Worm (Caenorhabditis elegans) whole organism, L4 larva: ENCODE measurements around the gene fkb-4.

Source experiments
- D1046.2 ChIP-seq: fragments of 200-800 bp; sonication (Bioruptor generic); IDR thresholded peaks from 2 replicates; pipeline ENCODE4 v1.3.6; 2022; ENCODE audit warnings: missing genetic modification characterization, missing compliant biosample characterization
- F26F4.8 ChIP-seq: fragments of 200-800 bp; sonication (Bioruptor generic); conservative IDR thresholded peaks from 2 replicates; pipeline ENCODE4 v1.3.6; 2022; ENCODE audit warnings: missing genetic modification characterization, missing compliant biosample characterization
- F44E2.7 ChIP-seq: fragments of 200-800 bp; sonication (Bioruptor generic); IDR thresholded peaks from 2 replicates; pipeline ENCODE4 v2.1.2; 2022; ENCODE audit warnings: missing genetic modification characterization, missing compliant biosample characterization
- F49E8.2 ChIP-seq: sonication (generic microtip); optimal IDR thresholded peaks from 2 replicates; lab custom pipeline; 2016; ENCODE audit warnings: missing compliant biosample characterization, mild to moderate bottlenecking, missing genetic modification characterization, borderline replicate concordance
- T26A8.4 ChIP-seq: fragments of 200-800 bp; sonication (Bioruptor generic); IDR thresholded peaks from 2 replicates; pipeline ENCODE4 v1.3.6; 2022; ENCODE audit warnings: missing genetic modification characterization, missing compliant biosample characterization
- ZK337.2 ChIP-seq: fragments of 200-800 bp; sonication (Bioruptor generic); IDR thresholded peaks from 2 replicates; pipeline ENCODE4 v1.3.6; 2022; ENCODE audit warnings: missing genetic modification reagents, missing genetic modification characterization, missing compliant biosample characterization
- ama-1 ChIP-seq: fragments of 150-350 bp; optimal IDR thresholded peaks from 2 replicates; lab custom pipeline; 2014; ENCODE audit warnings: inconsistent platforms, mixed read lengths
- ceh-20 ChIP-seq: fragments of 200-800 bp; sonication (Bioruptor generic); IDR thresholded peaks from 2 replicates; pipeline ENCODE4 v1.3.6; 2022; ENCODE audit warnings: missing genetic modification reagents, missing genetic modification characterization, missing compliant biosample characterization
- ceh-28 ChIP-seq: fragments of 150-350 bp; optimal IDR thresholded peaks from 2 replicates; lab custom pipeline; 2014; ENCODE audit warnings: missing biosample characterization, missing genetic modification reagents, missing genetic modification characterization
- ceh-32 ChIP-seq: sonication (generic microtip); optimal IDR thresholded peaks from 2 replicates; lab custom pipeline; 2016; ENCODE audit warnings: mild to moderate bottlenecking, missing genetic modification characterization, missing compliant biosample characterization; ENCODE audit not compliant: poor library complexity
- ceh-44 ChIP-seq: fragments of 200-800 bp; sonication (Bioruptor generic); IDR thresholded peaks from 2 replicates; pipeline ENCODE4 v1.3.6; 2022; ENCODE audit warnings: missing genetic modification reagents, missing genetic modification characterization, missing compliant biosample characterization
- ceh-62 ChIP-seq: sonication (generic microtip); optimal IDR thresholded peaks from 2 replicates; lab custom pipeline; 2017; ENCODE audit warnings: missing biosample characterization, missing genetic modification characterization
- ceh-82 ChIP-seq: sonication (generic microtip); optimal IDR thresholded peaks from 2 replicates; lab custom pipeline; 2017; ENCODE audit warnings: missing biosample characterization, missing genetic modification characterization
- ctbp-1 ChIP-seq: fragments of 200-800 bp; sonication (Bioruptor generic); IDR thresholded peaks from 2 replicates; pipeline ENCODE4 v1.3.6; 2022; ENCODE audit warnings: missing genetic modification reagents, missing genetic modification characterization, missing compliant biosample characterization
- daf-12 ChIP-seq: fragments of 150-350 bp; optimal IDR thresholded peaks from 2 replicates; lab custom pipeline; 2014; ENCODE audit warnings: missing biosample characterization, missing genetic modification reagents, missing genetic modification characterization
- daf-19 ChIP-seq: fragments of 200-800 bp; sonication (Bioruptor generic); conservative IDR thresholded peaks from 2 replicates; pipeline ENCODE4 v1.3.6; 2022; ENCODE audit warnings: missing genetic modification characterization, missing compliant biosample characterization
- daf-8 ChIP-seq: fragments of 200-800 bp; sonication (Bioruptor generic); IDR thresholded peaks from 2 replicates; pipeline ENCODE4 v1.3.6; 2022; ENCODE audit warnings: missing genetic modification characterization, missing compliant biosample characterization
- dmd-8 ChIP-seq: fragments of 200-800 bp; sonication (Bioruptor generic); IDR thresholded peaks from 2 replicates; pipeline ENCODE4 v1.3.6; 2022; ENCODE audit warnings: missing genetic modification characterization, missing compliant biosample characterization
- dmd-9 ChIP-seq: fragments of 200-800 bp; sonication (Bioruptor generic); IDR thresholded peaks from 2 replicates; pipeline ENCODE4 v1.3.6; 2022; ENCODE audit warnings: missing genetic modification reagents, missing genetic modification characterization, missing compliant biosample characterization
- dve-1 ChIP-seq: sonication (generic microtip); optimal IDR thresholded peaks from 2 replicates; lab custom pipeline; 2017; ENCODE audit warnings: antibody characterized with exemption, mild to moderate bottlenecking, missing genetic modification characterization, missing compliant biosample characterization; ENCODE audit not compliant: insufficient read depth
- gei-8 ChIP-seq: fragments of 200-800 bp; sonication (Bioruptor generic); optimal IDR thresholded peaks from 2 replicates; lab custom pipeline; 2018; ENCODE audit warnings: mild to moderate bottlenecking, missing genetic modification characterization, missing compliant biosample characterization
- hif-1 ChIP-seq, 2 experiments: sonication (generic microtip); optimal IDR thresholded peaks; 2 replicates each; lab custom pipeline; 2016 to 2017; ENCODE audit warnings: missing compliant biosample characterization in 2 of 2, missing genetic modification characterization in 2 of 2, missing genetic modification reagents in 2 of 2, missing genotype in 2 of 2, mild to moderate bottlenecking in 1 of 2
- hlh-30 ChIP-seq: sonication (generic microtip); optimal IDR thresholded peaks from 2 replicates; lab custom pipeline; 2017; ENCODE audit warnings: antibody characterized with exemption, mild to moderate bottlenecking, missing genetic modification characterization, missing compliant biosample characterization; ENCODE audit not compliant: insufficient read depth
- lim-7 ChIP-seq: fragments of 200-800 bp; sonication (Bioruptor generic); IDR thresholded peaks from 2 replicates; pipeline ENCODE4 v1.3.6; 2022; ENCODE audit warnings: missing genetic modification characterization, missing compliant biosample characterization
- lin-13 ChIP-seq: fragments of 150-350 bp; optimal IDR thresholded peaks from 2 replicates; lab custom pipeline; 2014; ENCODE audit warnings: missing biosample characterization, missing genetic modification reagents, missing genetic modification characterization
- lin-15B ChIP-seq: fragments of 150-350 bp; sonication (generic microtip); optimal IDR thresholded peaks from 3 replicates; lab custom pipeline; 2014; ENCODE audit warnings: missing biosample characterization, missing genetic modification characterization
- lin-38 ChIP-seq: fragments of 200-800 bp; sonication (Bioruptor generic); IDR thresholded peaks from 2 replicates; pipeline ENCODE4 v1.3.6; 2022; ENCODE audit warnings: missing genetic modification reagents, missing genetic modification characterization, missing compliant biosample characterization
- lin-39 ChIP-seq: fragments of 150-350 bp; optimal IDR thresholded peaks from 2 replicates; lab custom pipeline; 2014; ENCODE audit warnings: missing biosample characterization, missing genetic modification reagents, missing genetic modification characterization
- lir-3 ChIP-seq: sonication (generic microtip); optimal IDR thresholded peaks from 2 replicates; lab custom pipeline; 2016; ENCODE audit warnings: mild to moderate bottlenecking, missing genetic modification characterization, missing compliant biosample characterization
- mep-1 ChIP-seq: fragments of 150-350 bp; sonication (generic microtip); optimal IDR thresholded peaks from 3 replicates; lab custom pipeline; 2014; ENCODE audit warnings: missing biosample characterization, missing genetic modification characterization
- mxl-3 ChIP-seq: fragments of 200-800 bp; sonication (Bioruptor generic); optimal IDR thresholded peaks from 2 replicates; lab custom pipeline; 2018; ENCODE audit warnings: mild to moderate bottlenecking, missing genetic modification characterization, missing compliant biosample characterization
- nhr-102 ChIP-seq: sonication (generic microtip); optimal IDR thresholded peaks from 2 replicates; lab custom pipeline; 2016; ENCODE audit warnings: mild to moderate bottlenecking, missing genetic modification characterization, moderate library complexity, missing compliant biosample characterization
- nhr-11 ChIP-seq: fragments of 150-350 bp; optimal IDR thresholded peaks from 2 replicates; lab custom pipeline; 2014; ENCODE audit warnings: missing biosample characterization, missing genetic modification characterization
- nhr-237 ChIP-seq: sonication (generic microtip); optimal IDR thresholded peaks from 2 replicates; lab custom pipeline; 2017; ENCODE audit warnings: missing biosample characterization, missing genetic modification characterization
- nhr-25 ChIP-seq: sonication (generic microtip); optimal IDR thresholded peaks from 2 replicates; lab custom pipeline; 2017; ENCODE audit warnings: missing genetic modification characterization, mild to moderate bottlenecking, missing compliant biosample characterization, antibody characterized with exemption, moderate library complexity, borderline replicate concordance; ENCODE audit not compliant: insufficient read depth
- nhr-76 ChIP-seq: fragments of 150-350 bp; optimal IDR thresholded peaks from 2 replicates; lab custom pipeline; 2014; ENCODE audit warnings: missing biosample characterization, missing genetic modification characterization
- pha-4 ChIP-seq, 2 experiments: fragments of 150-350 bp in 1 of 2; fragments of 200-800 bp in 1 of 2; sonication (Bioruptor generic) in 1 of 2; IDR thresholded peaks in 1 of 2; optimal IDR thresholded peaks in 1 of 2; 2 replicates each; pipeline versions ENCODE4 v1.3.6 to Lab custom; 2014 to 2022; ENCODE audit warnings: missing genetic modification characterization in 2 of 2, missing genetic modification reagents in 2 of 2, missing biosample characterization in 1 of 2, missing compliant biosample characterization in 1 of 2
- pqm-1 ChIP-seq: sonication (generic microtip); optimal IDR thresholded peaks from 2 replicates; lab custom pipeline; 2017; ENCODE audit warnings: missing biosample characterization, missing genetic modification characterization
- saeg-2 ChIP-seq: fragments of 200-800 bp; sonication (Bioruptor generic); IDR thresholded peaks from 2 replicates; pipeline ENCODE4 v1.3.6; 2022; ENCODE audit warnings: missing genetic modification reagents, missing genetic modification characterization, missing compliant biosample characterization
- skn-1 ChIP-seq: fragments of 150-350 bp; optimal IDR thresholded peaks from 2 replicates; lab custom pipeline; 2014; ENCODE audit warnings: missing biosample characterization, missing genetic modification characterization
- snpc-1.2 ChIP-seq: fragments of 200-800 bp; sonication (Bioruptor generic); IDR thresholded peaks from 2 replicates; pipeline ENCODE4 v1.3.6; 2022; ENCODE audit warnings: missing genetic modification reagents, missing genetic modification characterization, missing compliant biosample characterization
- snpc-4 ChIP-seq: fragments of 150-350 bp; optimal IDR thresholded peaks from 2 replicates; lab custom pipeline; 2014; ENCODE audit warnings: missing biosample characterization, missing genetic modification characterization
- spr-1 ChIP-seq: sonication (generic microtip); optimal IDR thresholded peaks from 2 replicates; lab custom pipeline; 2016; ENCODE audit warnings: mild to moderate bottlenecking, missing genetic modification characterization, missing compliant biosample characterization
- tag-97 ChIP-seq: fragments of 200-800 bp; sonication (Bioruptor generic); IDR thresholded peaks from 2 replicates; pipeline ENCODE4 v1.3.6; 2022; ENCODE audit warnings: missing genetic modification characterization, missing compliant biosample characterization
- unc-39 ChIP-seq: sonication (generic microtip); optimal IDR thresholded peaks from 2 replicates; lab custom pipeline; 2017; ENCODE audit warnings: missing biosample characterization, missing genetic modification characterization
- unc-62 ChIP-seq, 3 experiments: fragments of 150-350 bp in 1 of 3; sonication (generic microtip); optimal IDR thresholded peaks in 2 of 3; peaks in 1 of 3; 1 replicate in 1 of 3; 2 replicates in 2 of 3; lab custom pipeline; 2014 to 2017; ENCODE audit warnings: missing biosample characterization in 3 of 3, missing genetic modification characterization in 3 of 3, missing genetic modification reagents in 3 of 3, missing genotype in 1 of 3
- vab-7 ChIP-seq: fragments of 200-800 bp; sonication (Bioruptor generic); IDR thresholded peaks from 2 replicates; pipeline ENCODE4 v1.3.6; 2022; ENCODE audit warnings: missing genetic modification reagents, missing genetic modification characterization, missing compliant biosample characterization
- zip-11 ChIP-seq: fragments of 200-800 bp; sonication (Bioruptor generic); IDR thresholded peaks from 2 replicates; pipeline ENCODE4 v1.3.6; 2022; ENCODE audit warnings: missing genetic modification characterization, missing compliant biosample characterization
- ztf-11 ChIP-seq: fragments of 150-350 bp; optimal IDR thresholded peaks from 2 replicates; lab custom pipeline; 2014; ENCODE audit warnings: missing biosample characterization, missing genetic modification characterization
- ztf-7 ChIP-seq: fragments of 150-350 bp; optimal IDR thresholded peaks from 2 replicates; lab custom pipeline; 2014; ENCODE audit warnings: missing biosample characterization, missing genetic modification characterization

fkb-4 gene

DNA sequence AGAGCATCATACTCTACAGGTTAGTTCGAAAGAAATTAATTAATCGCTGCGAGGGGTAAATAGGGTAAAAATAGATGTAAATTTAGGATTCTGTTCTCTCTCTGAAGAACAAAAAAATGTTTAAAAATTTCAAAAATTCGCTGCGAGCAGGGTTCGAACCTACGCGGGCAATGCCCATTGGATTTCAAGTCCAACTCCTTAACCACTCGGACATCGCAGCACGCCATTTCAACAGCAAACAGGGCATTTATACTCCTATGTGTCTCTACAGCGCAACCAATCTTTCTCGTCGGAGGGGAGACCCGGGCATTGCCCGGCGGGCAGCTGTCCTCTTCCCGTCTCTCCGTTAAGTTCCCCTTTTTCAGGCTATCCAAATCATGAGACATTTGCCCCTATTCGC is 6.7 kb downstream of the fkb-4 start:
- TF ChIP-seq pha-4 (GFP tag; IDR thresholded peaks at IDR 0.05; lab: Robert Waterston, UW) (peak; percentile 86), pha-4 (tag; optimal IDR thresholded peaks at IDR 0.05; lab: Kevin White, UChicago) (no peak), daf-8 (GFP tag; lab: Robert Waterston, UW) (0 out of 2 replicates have a peak, but pooled peaks have one; percentile 38), mep-1 (no peak), ceh-82 (tag; lab: Kevin White, UChicago) (no peak), lin-13 (GFP tag; lab: Kevin White, UChicago) (no peak), ceh-44 (GFP tag; lab: Robert Waterston, UW) (peak; percentile 65; the same call in 1 of the 2 replicates), lin-38 (no peak), nhr-11 (tag; lab: Kevin White, UChicago) (no peak), unc-62 (GFP tag; optimal IDR thresholded peaks at IDR 0.05 in 1 of 2; lab: Kevin White, UChicago) (peak in 1 of 2 experiments; percentile 80), unc-62 (tag; optimal IDR thresholded peaks at IDR 0.05; lab: Kevin White, UChicago) (no peak), F26F4.8 (peak; percentile 75; the same call in 1 of the 2 replicates), spr-1 (tag; lab: Kevin White, UChicago) (peak; percentile 31), hlh-30 (tag; lab: Kevin White, UChicago) (no peak), ZK337.2 (no peak), hif-1 (tag; optimal IDR thresholded peaks at IDR 0.05; lab: Kevin White, UChicago) (peak in 1 of 2 experiments; percentile 43), nhr-25 (tag; lab: Kevin White, UChicago) (no peak), ceh-32 (tag; lab: Kevin White, UChicago) (no peak), gei-8 (peak; percentile 43), D1046.2 (GFP tag; lab: Robert Waterston, UW) (peak; percentile 87), daf-19 (peak; percentile 77), lin-39 (tag; lab: Kevin White, UChicago) (no peak), F44E2.7 (peak; percentile 90; the same call in 1 of the 2 replicates), ztf-7 (tag; lab: Kevin White, UChicago) (no peak), nhr-102 (tag; lab: Kevin White, UChicago) (no peak), saeg-2 (GFP tag; lab: Robert Waterston, UW) (0 out of 2 replicates have a peak, but pooled peaks have one; percentile 21), ceh-20 (GFP tag; lab: Robert Waterston, UW) (0 out of 2 replicates have a peak, but pooled peaks have one; percentile 47), snpc-1.2 (GFP tag; lab: Robert Waterston, UW) (no peak; the same call in none of the 2 replicates), snpc-4 (tag; lab: Kevin White, UChicago) (no peak), ama-1 (no peak), pqm-1 (no peak), lim-7 (GFP tag; lab: Robert Waterston, UW) (peak; percentile 97), zip-11 (peak; percentile 75), unc-39 (no peak), dmd-9 (GFP tag; lab: Robert Waterston, UW) (peak; percentile 78), nhr-237 (tag; lab: Kevin White, UChicago) (no peak), ztf-11 (tag; lab: Kevin White, UChicago) (no peak), ctbp-1 (GFP tag; lab: Robert Waterston, UW) (peak; percentile 88), mxl-3 (GFP tag; lab: Kevin White, UChicago) (peak; percentile 70), T26A8.4 (GFP tag; lab: Robert Waterston, UW) (no peak), dmd-8 (GFP tag; lab: Robert Waterston, UW) (peak; percentile 89; the same call in 1 of the 2 replicates), tag-97 (GFP tag; lab: Robert Waterston, UW) (no peak), dve-1 (tag; lab: Kevin White, UChicago) (no peak), ceh-28 (no peak), skn-1 (tag; lab: Kevin White, UChicago) (no peak), ceh-62 (tag; lab: Kevin White, UChicago) (no peak), lir-3 (tag; lab: Kevin White, UChicago) (peak; percentile 66), daf-12 (tag; lab: Kevin White, UChicago) (no peak), nhr-76 (tag; lab: Kevin White, UChicago) (no peak), lin-15B (no peak), vab-7 (GFP tag; lab: Robert Waterston, UW) (no peak), F49E8.2 (tag; lab: Kevin White, UChicago) (no peak)
